Fruit fly (Drosophila melanogaster) whole organism, prepupa: ENCODE measurements around the gene Usp1.
A peak's percentile ranks its signal among the peaks of the same experiment; 100 is the strongest.

Experiments
- Blimp-1 ChIP-seq: fragments of 200-800 bp; sonication (Bioruptor generic); optimal IDR thresholded peaks from 3 replicates; lab custom pipeline; 2017; ENCODE audit warnings: missing biosample characterization, missing genetic modification characterization, mild to moderate bottlenecking, moderate library complexity, missing genetic modification reagents
- CG10669 ChIP-seq: fragments of 200-800 bp; sonication (Bioruptor generic); optimal IDR thresholded peaks from 3 replicates; lab custom pipeline; 2018; ENCODE audit warnings: missing biosample characterization, mild to moderate bottlenecking, missing genetic modification characterization, moderate library complexity
- CG11294 ChIP-seq: fragments of 200-800 bp; sonication (Bioruptor generic); IDR thresholded peaks from 2 replicates; pipeline ENCODE4 v1.3.6; 2022; ENCODE audit warnings: missing biosample characterization, missing genetic modification characterization
- CG11762 ChIP-seq: fragments of 200-800 bp; sonication (Bioruptor generic); optimal IDR thresholded peaks from 3 replicates; lab custom pipeline; 2016; ENCODE audit warnings: missing biosample characterization, missing genetic modification characterization; ENCODE audit not compliant: insufficient read depth
- CG11902 ChIP-seq: fragments of 200-800 bp; sonication (Bioruptor generic); optimal IDR thresholded peaks from 3 replicates; lab custom pipeline; 2016; ENCODE audit warnings: missing biosample characterization, missing genetic modification characterization
- CG15336 ChIP-seq: fragments of 200-800 bp; sonication (Bioruptor generic); IDR thresholded peaks from 2 replicates; pipeline ENCODE4 v1.3.6; 2022; ENCODE audit warnings: missing biosample characterization, missing genetic modification characterization
- CG16779 ChIP-seq: fragments of 200-800 bp; sonication (Bioruptor generic); optimal IDR thresholded peaks from 3 replicates; lab custom pipeline; 2017; ENCODE audit warnings: missing biosample characterization, mild to moderate bottlenecking, missing genetic modification characterization
- CG31627 ChIP-seq: fragments of 200-800 bp; sonication (Bioruptor generic); optimal IDR thresholded peaks from 3 replicates; lab custom pipeline; 2016; ENCODE audit warnings: missing biosample characterization, missing genetic modification characterization
- CG34406 ChIP-seq: fragments of 200-800 bp; sonication (Bioruptor generic); optimal IDR thresholded peaks from 3 replicates; lab custom pipeline; 2016; ENCODE audit warnings: missing biosample characterization, missing genetic modification characterization
- CG3919 ChIP-seq: fragments of 200-800 bp; sonication (Bioruptor generic); optimal IDR thresholded peaks from 3 replicates; lab custom pipeline; 2016; ENCODE audit warnings: missing biosample characterization, missing genetic modification characterization
- CG6163 ChIP-seq: fragments of 200-800 bp; sonication (Bioruptor generic); IDR thresholded peaks from 3 replicates; pipeline ENCODE4 v1.3.6; 2022; ENCODE audit warnings: missing biosample characterization, missing genetic modification characterization
- CG6276 ChIP-seq: fragments of 200-800 bp; sonication (Bioruptor generic); optimal IDR thresholded peaks from 2 replicates; lab custom pipeline; 2017; ENCODE audit warnings: missing biosample characterization, mild to moderate bottlenecking, missing genetic modification characterization
- CG6792 ChIP-seq: fragments of 200-800 bp; sonication (Bioruptor generic); optimal IDR thresholded peaks from 3 replicates; lab custom pipeline; 2016; ENCODE audit warnings: missing biosample characterization, missing genetic modification characterization
- CG6808 ChIP-seq: fragments of 200-800 bp; sonication (Bioruptor generic); optimal IDR thresholded peaks from 3 replicates; lab custom pipeline; 2017; ENCODE audit warnings: missing biosample characterization, missing genetic modification characterization, mild to moderate bottlenecking, moderate library complexity, missing genetic modification reagents
- CG8119 ChIP-seq: fragments of 200-800 bp; sonication (Bioruptor generic); IDR thresholded peaks from 3 replicates; pipeline ENCODE4 v1.3.6; 2022; ENCODE audit warnings: missing biosample characterization, missing genetic modification characterization
- CG8319 ChIP-seq: fragments of 200-800 bp; sonication (Bioruptor generic); optimal IDR thresholded peaks from 3 replicates; lab custom pipeline; 2016; ENCODE audit warnings: missing biosample characterization, missing genetic modification characterization
- CG8632 ChIP-seq: fragments of 200-800 bp; sonication (Bioruptor generic); optimal IDR thresholded peaks from 3 replicates; lab custom pipeline; 2016; ENCODE audit warnings: missing biosample characterization, missing genetic modification characterization
- CG9139 ChIP-seq: fragments of 200-800 bp; sonication (Bioruptor generic); optimal IDR thresholded peaks from 3 replicates; lab custom pipeline; 2017; ENCODE audit warnings: missing biosample characterization, mild to moderate bottlenecking, missing genetic modification characterization
- Eip75B ChIP-seq: fragments of 200-800 bp; sonication (Bioruptor generic); optimal IDR thresholded peaks from 3 replicates; lab custom pipeline; 2016; ENCODE audit warnings: missing biosample characterization, missing genetic modification characterization
- Eip93F ChIP-seq: fragments of 200-800 bp; sonication (Bioruptor generic); optimal IDR thresholded peaks from 2 replicates; lab custom pipeline; 2016; ENCODE audit warnings: missing biosample characterization, mild to moderate bottlenecking, missing genetic modification characterization
- Ets21C ChIP-seq: fragments of 200-800 bp; sonication (Bioruptor generic); optimal IDR thresholded peaks from 3 replicates; lab custom pipeline; 2016; ENCODE audit warnings: missing biosample characterization, missing genetic modification characterization
- Ets96B ChIP-seq: fragments of 200-800 bp; optimal IDR thresholded peaks from 2 replicates; lab custom pipeline; 2019; ENCODE audit warnings: missing biosample characterization, mild to moderate bottlenecking, missing genetic modification characterization, moderate library complexity
- Gug ChIP-seq: fragments of 200-800 bp; sonication (Bioruptor generic); IDR thresholded peaks from 2 replicates; pipeline ENCODE4 v1.3.6; 2022; ENCODE audit warnings: missing biosample characterization, missing genetic modification characterization
- Hr39 ChIP-seq: fragments of 200-800 bp; sonication (Bioruptor generic); optimal IDR thresholded peaks from 2 replicates; lab custom pipeline; 2016; ENCODE audit warnings: missing biosample characterization, missing genetic modification characterization
- Lpt ChIP-seq: fragments of 200-800 bp; sonication (Bioruptor generic); optimal IDR thresholded peaks from 3 replicates; lab custom pipeline; 2016; ENCODE audit warnings: missing biosample characterization, missing genetic modification characterization
- Met ChIP-seq: fragments of 200-800 bp; sonication (Bioruptor generic); optimal IDR thresholded peaks from 3 replicates; lab custom pipeline; 2016; ENCODE audit warnings: missing biosample characterization, missing genetic modification characterization
- Smox ChIP-seq: fragments of 200-800 bp; sonication (Bioruptor generic); optimal IDR thresholded peaks from 3 replicates; lab custom pipeline; 2016; ENCODE audit warnings: missing biosample characterization, missing genetic modification characterization
- Sox102F ChIP-seq: fragments of 200-800 bp; sonication (Bioruptor generic); optimal IDR thresholded peaks from 2 replicates; lab custom pipeline; 2016; ENCODE audit warnings: missing biosample characterization, mild to moderate bottlenecking, missing genetic modification characterization
- Sox14 ChIP-seq: fragments of 200-800 bp; sonication (Bioruptor generic); optimal IDR thresholded peaks from 3 replicates; lab custom pipeline; 2016; ENCODE audit warnings: missing biosample characterization, missing genetic modification characterization
- Sox15 ChIP-seq: fragments of 200-800 bp; sonication (Bioruptor generic); optimal IDR thresholded peaks from 3 replicates; lab custom pipeline; 2016; ENCODE audit warnings: missing biosample characterization, missing genetic modification characterization
- acj6 ChIP-seq: fragments of 200-800 bp; sonication (Bioruptor generic); optimal IDR thresholded peaks from 3 replicates; lab custom pipeline; 2016; ENCODE audit warnings: missing biosample characterization, missing genetic modification characterization
- cyc ChIP-seq: fragments of 200-800 bp; sonication (Bioruptor generic); optimal IDR thresholded peaks from 3 replicates; lab custom pipeline; 2016; ENCODE audit warnings: missing biosample characterization, missing genetic modification characterization
- dac ChIP-seq: fragments of 200-800 bp; sonication (Bioruptor generic); optimal IDR thresholded peaks from 2 replicates; lab custom pipeline; 2017; ENCODE audit warnings: missing biosample characterization, mild to moderate bottlenecking, missing genetic modification characterization
- eg ChIP-seq: fragments of 200-800 bp; sonication (Bioruptor generic); IDR thresholded peaks from 3 replicates; pipeline ENCODE4 v1.3.6; 2022; ENCODE audit warnings: missing biosample characterization, missing genetic modification characterization
- esn ChIP-seq: fragments of 200-800 bp; sonication (Bioruptor generic); optimal IDR thresholded peaks from 2 replicates; lab custom pipeline; 2016; ENCODE audit warnings: missing biosample characterization, mild to moderate bottlenecking, missing genetic modification characterization, moderate library complexity
- fd59A ChIP-seq: fragments of 200-800 bp; sonication (Bioruptor generic); optimal IDR thresholded peaks from 2 replicates; lab custom pipeline; 2017; ENCODE audit warnings: missing biosample characterization, mild to moderate bottlenecking, missing genetic modification characterization, missing genetic modification reagents
- fkh ChIP-seq: fragments of 200-800 bp; sonication (Bioruptor generic); optimal IDR thresholded peaks from 3 replicates; lab custom pipeline; 2017; ENCODE audit warnings: missing biosample characterization, mild to moderate bottlenecking, missing genetic modification characterization, moderate library complexity
- net ChIP-seq: fragments of 200-800 bp; sonication (Bioruptor generic); optimal IDR thresholded peaks from 3 replicates; lab custom pipeline; 2016; ENCODE audit warnings: missing biosample characterization, missing genetic modification characterization
- pdm3 ChIP-seq: fragments of 200-800 bp; sonication (Bioruptor generic); optimal IDR thresholded peaks from 3 replicates; lab custom pipeline; 2016; ENCODE audit warnings: missing biosample characterization, missing genetic modification characterization
- salr ChIP-seq, 2 experiments: fragments of 200-800 bp; sonication (Bioruptor generic); optimal IDR thresholded peaks; 3 replicates each; lab custom pipeline; 2016 to 2018; ENCODE audit warnings: missing biosample characterization in 2 of 2, missing genetic modification characterization in 2 of 2, mild to moderate bottlenecking in 1 of 2
- spab ChIP-seq: fragments of 200-800 bp; sonication (Bioruptor generic); optimal IDR thresholded peaks from 2 replicates; lab custom pipeline; 2017; ENCODE audit warnings: missing biosample characterization, mild to moderate bottlenecking, missing genetic modification characterization, missing genetic modification reagents
- svp ChIP-seq: fragments of 200-800 bp; sonication (Bioruptor generic); peaks from one replicate; lab custom pipeline; 2016; ENCODE audit warnings: missing biosample characterization, missing genetic modification characterization
- topi ChIP-seq: fragments of 200-800 bp; sonication (Bioruptor generic); optimal IDR thresholded peaks from 3 replicates; lab custom pipeline; 2016; ENCODE audit warnings: missing biosample characterization, missing genetic modification characterization
- vri ChIP-seq: fragments of 200-800 bp; sonication (Bioruptor generic); optimal IDR thresholded peaks from 3 replicates; lab custom pipeline; 2016; ENCODE audit warnings: missing biosample characterization, mild to moderate bottlenecking, missing genetic modification characterization

The Usp1 gene

DNA sequence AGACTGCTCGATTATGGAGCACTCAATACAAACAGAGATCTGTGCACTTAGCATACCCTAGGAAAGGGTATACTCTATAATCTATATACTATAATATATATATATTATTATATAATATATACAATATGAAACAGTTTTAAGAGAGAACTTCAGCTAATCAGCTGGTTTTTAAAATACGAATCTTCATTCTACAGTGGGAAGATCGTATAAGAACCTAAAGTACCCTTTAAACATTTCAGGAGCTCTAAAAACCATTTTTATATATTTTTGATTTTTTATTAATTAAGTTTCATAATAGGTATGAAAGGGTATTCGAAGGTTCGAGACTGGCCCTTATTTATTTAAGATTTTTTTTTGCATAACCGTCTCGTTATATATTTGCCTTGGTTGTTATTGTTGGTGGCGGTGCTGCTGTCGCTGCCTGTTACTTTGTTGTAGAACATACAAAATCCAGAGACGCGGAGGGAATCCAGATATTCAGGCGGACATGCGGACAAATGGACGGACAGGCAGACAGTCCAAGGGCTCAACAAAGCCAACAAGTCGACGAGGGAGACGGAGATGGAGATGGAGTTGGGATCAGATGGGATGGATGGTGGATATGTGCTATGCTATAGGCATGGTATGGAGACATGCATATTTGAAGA lies 50.7 kb downstream of the Usp1 start (continued):
- TF ChIP-seq fd59A (GFP tag; lab: Kevin White, UChicago) = no peak
- no peak for TF ChIP-seq Met
- TF ChIP-seq Eip93F (GFP tag; lab: Kevin White, UChicago) = no peak
- peak; percentile 13 for TF ChIP-seq CG34406 (GFP tag; lab: Kevin White, UChicago)
- no peak for TF ChIP-seq Eip75B
- peak; percentile 38 for TF ChIP-seq Blimp-1 (GFP tag; lab: Kevin White, UChicago)
- TF ChIP-seq CG6276 (GFP tag; lab: Kevin White, UChicago) = peak; percentile 39
- TF ChIP-seq CG9139 (GFP tag; lab: Kevin White, UChicago) = peak; percentile 76
- 0 out of 3 replicates have a peak, but pooled peaks have one; percentile 10 for TF ChIP-seq eg (GFP tag; lab: Robert Waterston, UW)
- TF ChIP-seq CG8319 (GFP tag; lab: Kevin White, UChicago) = peak; percentile 3
- no peak for TF ChIP-seq CG31627 (GFP tag; lab: Kevin White, UChicago)
- TF ChIP-seq CG11902 = peak; percentile 37
- peak; percentile 47 for TF ChIP-seq Lpt
- TF ChIP-seq CG6808 (GFP tag; lab: Kevin White, UChicago) = peak; percentile 91
- no peak for TF ChIP-seq CG8119 (GFP tag; lab: Robert Waterston, UW)
- no peak for TF ChIP-seq CG15336
- peak; percentile 22 for TF ChIP-seq Sox14 (GFP tag; lab: Kevin White, UChicago)
- TF ChIP-seq topi (GFP tag; lab: Kevin White, UChicago) = peak; percentile 21
- TF ChIP-seq CG11762 (GFP tag; lab: Kevin White, UChicago) = peak; percentile 68
- no peak for TF ChIP-seq net (GFP tag; lab: Kevin White, UChicago)
- peak; percentile 78 for TF ChIP-seq Ets96B
- TF ChIP-seq CG16779 (tag; lab: Kevin White, UChicago) = no peak
- peak; percentile 17 for TF ChIP-seq acj6
- no peak for TF ChIP-seq Gug (GFP tag; lab: Robert Waterston, UW)
- TF ChIP-seq Smox (GFP tag; lab: Kevin White, UChicago) = no peak
- no peak for TF ChIP-seq CG8632

DNA sequence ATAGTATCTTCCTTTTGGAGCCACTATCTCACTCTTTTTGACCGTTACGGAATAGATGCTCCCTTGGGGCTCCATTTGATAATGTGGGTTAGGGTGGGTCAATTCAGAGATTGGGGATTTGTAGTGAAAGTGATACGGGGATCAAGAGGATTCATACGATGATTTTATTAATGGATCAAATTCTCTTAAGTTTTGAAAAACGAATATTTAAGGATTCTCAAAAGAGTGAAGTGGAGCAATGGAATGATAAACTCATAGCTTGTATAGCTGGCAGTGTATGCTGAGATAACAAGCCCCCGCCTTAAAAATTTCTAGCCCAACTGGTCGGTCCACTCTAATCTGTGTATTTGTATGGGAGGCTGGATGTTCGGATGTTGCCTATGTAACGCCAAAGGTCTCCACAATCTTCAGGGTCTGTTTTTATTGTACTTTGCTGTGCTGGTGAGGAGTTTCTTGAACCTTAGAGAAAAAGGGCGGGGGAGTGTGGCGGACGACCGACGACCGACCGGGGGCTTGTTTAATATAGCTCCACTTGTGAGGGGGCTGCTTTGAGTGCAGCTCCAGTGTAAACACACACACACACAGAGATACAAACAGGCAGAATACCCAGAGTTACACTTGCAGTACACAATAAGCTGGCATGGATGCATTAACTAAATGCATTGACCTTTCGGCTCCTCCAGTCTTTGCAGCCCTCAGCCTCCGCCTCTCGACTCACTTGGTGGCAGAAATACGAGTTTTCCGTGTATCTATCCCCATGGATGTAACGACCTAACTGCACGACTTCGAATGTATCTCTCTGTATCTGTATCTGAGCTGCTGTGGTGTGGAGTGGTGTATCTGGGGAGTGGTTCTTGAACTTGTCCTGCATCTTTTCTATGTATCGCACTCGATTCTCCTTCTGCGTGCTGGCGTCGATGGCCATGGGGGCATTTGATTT lies 51.9 kb downstream of the Usp1 start:
- TF ChIP-seq cyc (GFP tag; lab: Kevin White, UChicago) (no peak), fkh (GFP tag; lab: Kevin White, UChicago) (no peak), CG6163 (GFP tag; lab: Robert Waterston, UW) (peak; percentile 38), Sox15 (GFP tag; lab: Kevin White, UChicago) (no peak), Blimp-1 (GFP tag; lab: Kevin White, UChicago) (no peak), Hr39 (GFP tag; lab: Kevin White, UChicago) (no peak), vri (GFP tag; lab: Kevin White, UChicago) (no peak), Eip75B (peak; percentile 52), CG8319 (GFP tag; lab: Kevin White, UChicago) (no peak), pdm3 (GFP tag; lab: Kevin White, UChicago) (peak; percentile 38), CG11902 (no peak), salr (GFP tag; optimal IDR thresholded peaks at IDR 0.05; lab: Kevin White, UChicago) (peak in 1 of 2 experiments; percentile 63), Sox102F (GFP tag; lab: Kevin White, UChicago) (no peak), CG3919 (GFP tag; lab: Kevin White, UChicago) (peak; percentile 40), CG11762 (GFP tag; lab: Kevin White, UChicago) (peak; percentile 54), Smox (GFP tag; lab: Kevin White, UChicago) (no peak), CG11294 (GFP tag; lab: Robert Waterston, UW) (no peak), CG8632 (no peak), dac (GFP tag; lab: Kevin White, UChicago) (peak; percentile 18), svp (GFP tag; lab: Kevin White, UChicago) (no peak), net (GFP tag; lab: Kevin White, UChicago) (peak; percentile 11), CG9139 (GFP tag; lab: Kevin White, UChicago) (no peak), CG34406 (GFP tag; lab: Kevin White, UChicago) (no peak), spab (GFP tag; lab: Kevin White, UChicago) (peak; percentile 44), CG6792 (GFP tag; lab: Kevin White, UChicago) (peak; percentile 22), Ets21C (GFP tag; lab: Kevin White, UChicago) (no peak), CG16779 (tag; lab: Kevin White, UChicago) (peak; percentile 47), esn (GFP tag; lab: Kevin White, UChicago) (no peak), eg (GFP tag; lab: Robert Waterston, UW) (peak; percentile 49; the same call in 2 of the 3 replicates), Eip93F (GFP tag; lab: Kevin White, UChicago) (no peak), CG10669 (GFP tag; lab: Kevin White, UChicago) (peak; percentile 48), Gug (GFP tag; lab: Robert Waterston, UW) (peak; percentile 40; the same call in 1 of the 2 replicates), CG6808 (GFP tag; lab: Kevin White, UChicago) (peak; percentile 54)
